Fruit fly (Drosophila melanogaster) whole organism, adult: ENCODE results near the gene CG17329.
A peak's percentile ranks its signal among the peaks of the same experiment; 100 is the strongest.

Experiments
- CG11617 ChIP-seq: fragments of 200-800 bp; sonication (Bioruptor generic); optimal IDR thresholded peaks from 2 replicates; lab custom pipeline; 2017; ENCODE audit warnings: mild to moderate bottlenecking, missing biosample characterization, missing genetic modification reagents, missing genetic modification characterization
- CG12768 ChIP-seq: fragments of 200-800 bp; sonication (Bioruptor generic); optimal IDR thresholded peaks from 2 replicates; lab custom pipeline; 2017; ENCODE audit warnings: missing biosample characterization, missing genetic modification characterization, mild to moderate bottlenecking, moderate library complexity, missing genetic modification reagents
- CG14711 ChIP-seq: fragments of 200-800 bp; sonication (Bioruptor generic); optimal IDR thresholded peaks from 2 replicates; lab custom pipeline; 2018; ENCODE audit warnings: missing biosample characterization, mild to moderate bottlenecking, missing genetic modification characterization, moderate library complexity
- CG1620 ChIP-seq: fragments of 200-800 bp; sonication (Bioruptor generic); optimal IDR thresholded peaks from 2 replicates; lab custom pipeline; 2016; ENCODE audit warnings: missing biosample characterization, missing genetic modification characterization
- CG33017 ChIP-seq: fragments of 200-800 bp; sonication (Bioruptor generic); optimal IDR thresholded peaks from 2 replicates; lab custom pipeline; 2018; ENCODE audit warnings: missing biosample characterization, mild to moderate bottlenecking, missing genetic modification characterization, moderate library complexity
- CG5204 ChIP-seq: fragments of 200-800 bp; sonication (Bioruptor generic); optimal IDR thresholded peaks from 2 replicates; lab custom pipeline; 2016; ENCODE audit warnings: missing biosample characterization, missing genetic modification characterization
- CG7045 ChIP-seq: fragments of 200-800 bp; sonication (Bioruptor generic); optimal IDR thresholded peaks from 2 replicates; lab custom pipeline; 2017; ENCODE audit warnings: missing biosample characterization, mild to moderate bottlenecking, missing genetic modification characterization
- CG7101 ChIP-seq: fragments of 200-800 bp; sonication (Bioruptor generic); optimal IDR thresholded peaks from 2 replicates; lab custom pipeline; 2018; ENCODE audit warnings: missing biosample characterization, mild to moderate bottlenecking, missing genetic modification characterization, moderate library complexity
- Clk ChIP-seq: fragments of 200-800 bp; sonication (Bioruptor generic); optimal IDR thresholded peaks from 2 replicates; lab custom pipeline; 2017; ENCODE audit warnings: missing biosample characterization, missing genetic modification characterization
- Crg-1 ChIP-seq: fragments of 200-800 bp; sonication (Bioruptor generic); optimal IDR thresholded peaks from 2 replicates; lab custom pipeline; 2016; ENCODE audit warnings: missing biosample characterization, missing genetic modification characterization
- Hr96 ChIP-seq: fragments of 200-800 bp; sonication (Bioruptor generic); optimal IDR thresholded peaks from 2 replicates; lab custom pipeline; 2016; ENCODE audit warnings: missing biosample characterization, missing genetic modification characterization
- Mnt ChIP-seq: fragments of 200-800 bp; sonication (Bioruptor generic); optimal IDR thresholded peaks from 2 replicates; lab custom pipeline; 2016; ENCODE audit warnings: missing biosample characterization, mild to moderate bottlenecking, missing genetic modification characterization
- bab1 ChIP-seq: fragments of 200-800 bp; sonication (Bioruptor generic); optimal IDR thresholded peaks from 3 replicates; lab custom pipeline; 2019; ENCODE audit warnings: missing biosample characterization, mild to moderate bottlenecking, missing genetic modification characterization, moderate library complexity
- cic ChIP-seq: fragments of 200-800 bp; sonication (Bioruptor generic); optimal IDR thresholded peaks from 2 replicates; lab custom pipeline; 2017; ENCODE audit warnings: missing biosample characterization, mild to moderate bottlenecking, missing genetic modification characterization, moderate library complexity
- cnc ChIP-seq, 2 experiments: fragments of >200 bp; optimal IDR thresholded peaks; 2 replicates each; lab custom pipeline; 2017
- kay ChIP-seq: fragments of 200-800 bp; sonication (Bioruptor generic); peaks from one replicate; lab custom pipeline; 2016; ENCODE audit warnings: missing biosample characterization, missing genetic modification characterization, borderline replicate concordance
- ovo ChIP-seq: fragments of 200-800 bp; sonication (Bioruptor generic); optimal IDR thresholded peaks from 2 replicates; lab custom pipeline; 2016; ENCODE audit warnings: missing biosample characterization, missing genetic modification characterization
- pad ChIP-seq: fragments of 200-800 bp; sonication (Bioruptor generic); optimal IDR thresholded peaks from 3 replicates; lab custom pipeline; 2017; ENCODE audit warnings: missing biosample characterization, missing genetic modification characterization, mild to moderate bottlenecking, moderate library complexity, missing genetic modification reagents
- tj ChIP-seq: fragments of 200-800 bp; sonication (Bioruptor generic); optimal IDR thresholded peaks from 3 replicates; lab custom pipeline; 2017; ENCODE audit warnings: missing biosample characterization, mild to moderate bottlenecking, missing genetic modification characterization, moderate library complexity
- toe ChIP-seq: fragments of 200-800 bp; sonication (Bioruptor generic); optimal IDR thresholded peaks from 2 replicates; lab custom pipeline; 2016; ENCODE audit warnings: missing biosample characterization, missing genetic modification characterization

CG17329 gene

dm6 chr2L:16278842-16279241 lies 12.2 kb upstream of the CG17329 start:
- TF ChIP-seq tj (GFP tag; lab: Kevin White, UChicago) (no peak), CG11617 (GFP tag; lab: Kevin White, UChicago) (no peak), cnc (optimal IDR thresholded peaks at IDR 0.05; lab: Kevin White, UChicago) (no peak), CG33017 (no peak), CG7101 (tag; lab: Kevin White, UChicago) (no peak), ovo (GFP tag; lab: Kevin White, UChicago) (no peak), bab1 (GFP tag; lab: Kevin White, UChicago) (no peak), Clk (GFP tag; lab: Kevin White, UChicago) (no peak), cic (no peak), toe (GFP tag; lab: Kevin White, UChicago) (no peak), kay (GFP tag; lab: Kevin White, UChicago) (no peak), CG7045 (no peak), Mnt (GFP tag; lab: Kevin White, UChicago) (no peak), CG5204 (no peak), CG1620 (no peak), Hr96 (GFP tag; lab: Kevin White, UChicago) (no peak)

dm6 chr2L:16279774-16280252 lies 11.3 kb upstream of the CG17329 start:
- TF ChIP-seq cic (peak; percentile 59), kay (GFP tag; lab: Kevin White, UChicago) (no peak), tj (GFP tag; lab: Kevin White, UChicago) (peak; percentile 72), Mnt (GFP tag; lab: Kevin White, UChicago) (peak; percentile 56), CG33017 (peak; percentile 81), bab1 (GFP tag; lab: Kevin White, UChicago) (peak; percentile 79), CG1620 (peak; percentile 51), CG14711 (peak; percentile 67), Hr96 (GFP tag; lab: Kevin White, UChicago) (peak; percentile 63), toe (GFP tag; lab: Kevin White, UChicago) (peak; percentile 69), Crg-1 (no peak), CG7045 (peak; percentile 73), cnc (optimal IDR thresholded peaks at IDR 0.05; lab: Kevin White, UChicago) (no peak), CG7101 (tag; lab: Kevin White, UChicago) (peak; percentile 71), CG11617 (GFP tag; lab: Kevin White, UChicago) (peak; percentile 57), CG5204 (peak; percentile 83), ovo (GFP tag; lab: Kevin White, UChicago) (no peak), Clk (GFP tag; lab: Kevin White, UChicago) (no peak), CG12768 (GFP tag; lab: Kevin White, UChicago) (peak; percentile 23), pad (GFP tag; lab: Kevin White, UChicago) (peak; percentile 59)

- TF ChIP-seq Crg-1 (no peak), CG14711 (no peak), bab1 (GFP tag; lab: Kevin White, UChicago) (no peak), Mnt (GFP tag; lab: Kevin White, UChicago) (no peak), CG11617 (GFP tag; lab: Kevin White, UChicago) (no peak), kay (GFP tag; lab: Kevin White, UChicago) (no peak), cic (no peak), tj (GFP tag; lab: Kevin White, UChicago) (no peak), ovo (GFP tag; lab: Kevin White, UChicago) (no peak), Hr96 (GFP tag; lab: Kevin White, UChicago) (no peak), CG1620 (no peak), Clk (GFP tag; lab: Kevin White, UChicago) (no peak), CG12768 (GFP tag; lab: Kevin White, UChicago) (no peak), CG5204 (no peak), toe (GFP tag; lab: Kevin White, UChicago) (no peak)
These were observed 9.5 kb upstream of the CG17329 start for dm6 chr2L:16281419-16282076.

- TF ChIP-seq bab1 (GFP tag; lab: Kevin White, UChicago) = no peak
- no peak for TF ChIP-seq tj (GFP tag; lab: Kevin White, UChicago)
- TF ChIP-seq CG5204 = no peak
- no peak for TF ChIP-seq Crg-1
- TF ChIP-seq kay (GFP tag; lab: Kevin White, UChicago) = no peak
- no peak for TF ChIP-seq Hr96 (GFP tag; lab: Kevin White, UChicago)
- TF ChIP-seq cnc (optimal IDR thresholded peaks at IDR 0.05; lab: Kevin White, UChicago) = no peak
- no peak for TF ChIP-seq CG12768 (GFP tag; lab: Kevin White, UChicago)
- no peak for TF ChIP-seq cic
- TF ChIP-seq ovo (GFP tag; lab: Kevin White, UChicago) = no peak
- TF ChIP-seq Clk (GFP tag; lab: Kevin White, UChicago) = no peak
- TF ChIP-seq CG33017 = no peak
- TF ChIP-seq CG11617 (GFP tag; lab: Kevin White, UChicago) = no peak
These were observed 9.0 kb upstream of the CG17329 start for dm6 chr2L:16282077-16282471.

dm6 chr2L:16282856-16283255 lies 8.2 kb upstream of the CG17329 start:
- no peak for TF ChIP-seq CG12768 (GFP tag; lab: Kevin White, UChicago)
- no peak for TF ChIP-seq cic
- TF ChIP-seq CG11617 (GFP tag; lab: Kevin White, UChicago) = no peak
- no peak for TF ChIP-seq CG33017
- peak; percentile 43 for TF ChIP-seq kay (GFP tag; lab: Kevin White, UChicago)
- TF ChIP-seq CG14711 = no peak
- peak; percentile 80 for TF ChIP-seq tj (GFP tag; lab: Kevin White, UChicago)
- TF ChIP-seq CG1620 = no peak
